Worm (Caenorhabditis elegans): ENCODE measurements around the gene srh-30.

- TF ChIP-seq nhr-237 (tag; optimal IDR thresholded peaks at IDR 0.05) (no peak), egl-27 (tag; optimal IDR thresholded peaks at IDR 0.05) (no peak), ceh-82 (tag; optimal IDR thresholded peaks at IDR 0.05) (no peak), R02D3.7 (tag; optimal IDR thresholded peaks at IDR 0.05) (no peak)
Measured at ce11 chrV:6753257-6753656, 18.3 kb downstream of the srh-30 start.

All from whole organism, L3 larva.